Fruit fly (Drosophila melanogaster): ENCODE results near the gene CG6770.

Gene CG6770

dm6 chr2L:12007331-12007791 lies 38.6 kb downstream of the CG6770 start (continued):
- TF ChIP-seq bsh (GFP tag; optimal IDR thresholded peaks at IDR 0.05) (peak; percentile 38 to 75), Awh (GFP tag; IDR thresholded peaks at IDR 0.05) (no peak), amos (GFP tag; IDR thresholded peaks at IDR 0.05; ENCODE audit: partially characterized antibody) (no peak), inv (GFP tag; IDR thresholded peaks at IDR 0.05; ENCODE audit: partially characterized antibody) (no peak), CG15601 (tag; optimal IDR thresholded peaks at IDR 0.05) (peak; percentile 93), maf-S (GFP tag; optimal IDR thresholded peaks at IDR 0.05) (no peak), Drgx (GFP tag; IDR thresholded peaks at IDR 0.05) (no peak), fd96Cb (tag; optimal IDR thresholded peaks at IDR 0.05) (no peak), Atf6 (GFP tag; IDR thresholded peaks at IDR 0.05) (no peak), org-1 (GFP tag; optimal IDR thresholded peaks at IDR 0.05) (no peak), pum (GFP tag; optimal IDR thresholded peaks at IDR 0.05) (peak; percentile 5), seq (GFP tag; IDR thresholded peaks at IDR 0.05) (no peak), bcd (GFP tag; optimal IDR thresholded peaks at IDR 0.05) (peak; percentile 32), zfh1 (GFP tag; IDR thresholded peaks at IDR 0.05) (no peak), CG11247 (GFP tag; IDR thresholded peaks at IDR 0.05) (no peak), HmgD (GFP tag; optimal IDR thresholded peaks at IDR 0.05) (peak; percentile 98), gfzf (GFP tag; optimal IDR thresholded peaks at IDR 0.05) (no peak), CG1832 (GFP tag; optimal IDR thresholded peaks at IDR 0.05) (peak; percentile 99), CG7357 (GFP tag; IDR thresholded peaks at IDR 0.05) (no peak), tgo (GFP tag; IDR thresholded peaks at IDR 0.05) (no peak), otp (GFP tag; IDR thresholded peaks at IDR 0.05) (no peak), cwo (GFP tag; optimal IDR thresholded peaks at IDR 0.05) (peak; percentile 94), unpg (GFP tag; optimal IDR thresholded peaks at IDR 0.05) (peak; percentile 24), Oli (tag; optimal IDR thresholded peaks at IDR 0.05) (peak; percentile 35), dysf (GFP tag; IDR thresholded peaks at IDR 0.05) (no peak), lmd (GFP tag; IDR thresholded peaks at IDR 0.05) (no peak), CG4424 (GFP tag; optimal IDR thresholded peaks at IDR 0.05) (no peak), Rfx (GFP tag; IDR thresholded peaks at IDR 0.05) (no peak), her (GFP tag; optimal IDR thresholded peaks at IDR 0.05) (peak; percentile 77), Dfd (GFP tag; optimal IDR thresholded peaks at IDR 0.05) (no peak), caup (GFP tag; optimal IDR thresholded peaks at IDR 0.05; ENCODE audit: severe bottlenecking) (peak; percentile 45), hbn (GFP tag; IDR thresholded peaks at IDR 0.05; ENCODE audit: partially characterized antibody) (no peak), bbx (GFP tag; IDR thresholded peaks at IDR 0.05; ENCODE audit: partially characterized antibody) (no peak), Sry-δ (GFP tag; optimal IDR thresholded peaks at IDR 0.05) (peak; percentile 15), oc (tag; optimal IDR thresholded peaks at IDR 0.05) (peak; percentile 90), Ets65A (GFP tag) (no peak), tup (GFP tag; optimal IDR thresholded peaks at IDR 0.05) (no peak), mirr (GFP tag; optimal IDR thresholded peaks at IDR 0.05) (peak; percentile 80), CG7556 (GFP tag; optimal IDR thresholded peaks at IDR 0.05) (no peak), ssp (GFP tag; IDR thresholded peaks at IDR 0.05) (no peak), lilli (GFP tag; optimal IDR thresholded peaks at IDR 0.05) (no peak), grn (GFP tag; optimal IDR thresholded peaks at IDR 0.05) (peak; percentile 5)
